Fruit fly (Drosophila melanogaster) whole organism, embryonic: ENCODE results near the gene Polr2F.
A peak's percentile ranks its signal among the peaks of the same experiment; 100 is the strongest.

ENCODE experiments used
- Atf-2 ChIP-seq: fragments of 200-800 bp; sonication (Bioruptor generic); optimal IDR thresholded peaks from 2 replicates; lab custom pipeline; 2016; ENCODE audit warnings: missing biosample characterization, missing genetic modification characterization
- B-H1 ChIP-seq: fragments of 200-800 bp; sonication (Bioruptor generic); IDR thresholded peaks from 3 replicates; pipeline ENCODE4 v1.3.6; 2022; ENCODE audit warnings: missing biosample characterization, missing genetic modification characterization
- Blimp-1 ChIP-seq: fragments of 200-800 bp; sonication (Bioruptor generic); optimal IDR thresholded peaks from 3 replicates; lab custom pipeline; 2018; ENCODE audit warnings: missing biosample characterization, missing genetic modification characterization, mild to moderate bottlenecking, moderate library complexity, missing genetic modification reagents
- CG10321 ChIP-seq: fragments of 200-800 bp; sonication (Bioruptor generic); IDR thresholded peaks from 2 replicates; pipeline ENCODE4 v1.3.6; 2022; ENCODE audit warnings: missing biosample characterization, missing genetic modification characterization
- CG10959 ChIP-seq: fragments of 200-800 bp; sonication (Bioruptor generic); IDR thresholded peaks from 2 replicates; pipeline ENCODE4 v1.3.6; 2022; ENCODE audit warnings: missing biosample characterization, missing genetic modification characterization
- CG16815 ChIP-seq: fragments of 200-800 bp; sonication (Bioruptor generic); optimal IDR thresholded peaks from 3 replicates; lab custom pipeline; 2017; ENCODE audit warnings: missing biosample characterization, mild to moderate bottlenecking, missing genetic modification characterization
- CG2199 ChIP-seq: fragments of 200-800 bp; sonication (Bioruptor generic); IDR thresholded peaks from 3 replicates; pipeline ENCODE4 v1.3.6; 2022; ENCODE audit warnings: missing biosample characterization, missing genetic modification characterization
- CG2889 ChIP-seq: fragments of 200-800 bp; sonication (Bioruptor generic); IDR thresholded peaks from 3 replicates; pipeline ENCODE4 v1.3.6; 2022; ENCODE audit warnings: missing biosample characterization, missing genetic modification characterization
- CG30431 ChIP-seq: fragments of 200-800 bp; sonication (Bioruptor generic); optimal IDR thresholded peaks from 2 replicates; lab custom pipeline; 2017; ENCODE audit warnings: missing biosample characterization, missing genetic modification characterization
- CG3281 ChIP-seq: fragments of 200-800 bp; sonication (Bioruptor generic); optimal IDR thresholded peaks from 3 replicates; lab custom pipeline; 2017; ENCODE audit warnings: missing biosample characterization, mild to moderate bottlenecking, missing genetic modification characterization
- CG6254 ChIP-seq: fragments of 200-800 bp; sonication (Bioruptor generic); optimal IDR thresholded peaks from 3 replicates; lab custom pipeline; 2017; ENCODE audit warnings: mild to moderate bottlenecking, missing biosample characterization, missing genetic modification reagents, missing genetic modification characterization
- CG6813 ChIP-seq: fragments of 200-800 bp; sonication (Bioruptor generic); optimal IDR thresholded peaks from 2 replicates; lab custom pipeline; 2017; ENCODE audit warnings: missing biosample characterization, missing genetic modification characterization, mild to moderate bottlenecking, moderate library complexity, missing genetic modification reagents
- CG7786 ChIP-seq: fragments of 200-800 bp; sonication (Bioruptor generic); optimal IDR thresholded peaks from 2 replicates; lab custom pipeline; 2016; ENCODE audit warnings: missing biosample characterization, missing genetic modification characterization
- CG7987 ChIP-seq: fragments of 200-800 bp; sonication (Bioruptor generic); optimal IDR thresholded peaks from 2 replicates; lab custom pipeline; 2018; ENCODE audit warnings: missing biosample characterization, mild to moderate bottlenecking, missing genetic modification characterization, moderate library complexity
- Dfd ChIP-seq, 2 experiments: fragments of >200 bp; optimal IDR thresholded peaks; 2 replicates each; lab custom pipeline; 2017; ENCODE audit warnings: missing biosample characterization in 2 of 2, missing genetic modification characterization in 2 of 2
- Doc2 ChIP-seq: fragments of 200-800 bp; sonication (Bioruptor generic); IDR thresholded peaks from 2 replicates; pipeline ENCODE4 v1.3.6; 2022; ENCODE audit warnings: missing biosample characterization, missing genetic modification characterization
- Dp ChIP-seq: fragments of 200-800 bp; sonication (Bioruptor generic); optimal IDR thresholded peaks from 2 replicates; lab custom pipeline; 2018; ENCODE audit warnings: missing biosample characterization, mild to moderate bottlenecking, missing genetic modification characterization, moderate library complexity
- Drgx ChIP-seq: fragments of 200-800 bp; sonication (Bioruptor generic); IDR thresholded peaks from 2 replicates; pipeline ENCODE4 v1.3.6; 2022; ENCODE audit warnings: missing biosample characterization, missing genetic modification characterization
- HLH54F ChIP-seq: fragments of 200-800 bp; sonication (Bioruptor generic); optimal IDR thresholded peaks from 3 replicates; lab custom pipeline; 2016; ENCODE audit warnings: missing biosample characterization, missing genetic modification characterization
- Hey ChIP-seq: fragments of 200-800 bp; sonication (Bioruptor generic); optimal IDR thresholded peaks from 3 replicates; lab custom pipeline; 2018; ENCODE audit warnings: missing biosample characterization, mild to moderate bottlenecking, missing genetic modification characterization
- Hr3 ChIP-seq: fragments of 200-800 bp; sonication (Bioruptor generic); optimal IDR thresholded peaks from 3 replicates; lab custom pipeline; 2016; ENCODE audit warnings: missing biosample characterization, missing genetic modification characterization
- Hr39 ChIP-seq: fragments of >200 bp; optimal IDR thresholded peaks from 2 replicates; lab custom pipeline; 2017
- Mad ChIP-seq: fragments of 200-800 bp; sonication (Bioruptor generic); optimal IDR thresholded peaks from 2 replicates; lab custom pipeline; 2016; ENCODE audit warnings: missing biosample characterization, missing genetic modification characterization
- Nf-YA ChIP-seq: fragments of 200-800 bp; sonication (Bioruptor generic); IDR thresholded peaks from 2 replicates; pipeline ENCODE4 v1.3.6; 2022; ENCODE audit warnings: missing biosample characterization, missing genetic modification characterization
- Poxn ChIP-seq: fragments of 200-800 bp; sonication (Bioruptor generic); IDR thresholded peaks from 2 replicates; pipeline ENCODE4 v1.3.6; 2022; ENCODE audit warnings: missing biosample characterization, missing genetic modification characterization
- Ptx1 ChIP-seq: fragments of 200-800 bp; sonication (Bioruptor generic); IDR thresholded peaks from 2 replicates; pipeline ENCODE4 v1.3.6; 2022; ENCODE audit warnings: missing biosample characterization, missing genetic modification characterization
- Rx ChIP-seq: fragments of 200-800 bp; sonication (Bioruptor generic); IDR thresholded peaks from 2 replicates; pipeline ENCODE4 v1.3.6; 2022; ENCODE audit warnings: missing biosample characterization, missing genetic modification characterization
- Ssrp ChIP-seq: fragments of 200-800 bp; sonication (Bioruptor generic); optimal IDR thresholded peaks from 2 replicates; lab custom pipeline; 2018; ENCODE audit warnings: missing biosample characterization, mild to moderate bottlenecking, missing genetic modification characterization, moderate library complexity
- TFAM ChIP-seq: fragments of 200-800 bp; sonication (Bioruptor generic); optimal IDR thresholded peaks from 2 replicates; lab custom pipeline; 2017; ENCODE audit warnings: missing biosample characterization, missing genetic modification characterization, inconsistent platforms
- Taf1 ChIP-seq: fragments of 200-800 bp; sonication (Bioruptor generic); IDR thresholded peaks from 2 replicates; pipeline ENCODE4 v1.3.6; 2022; ENCODE audit warnings: missing biosample characterization, missing genetic modification characterization
- Tbp ChIP-seq: fragments of >200 bp; optimal IDR thresholded peaks from 2 replicates; lab custom pipeline; 2018; ENCODE audit warnings: missing biosample characterization, missing genetic modification characterization
- ato ChIP-seq: fragments of 200-800 bp; sonication (Bioruptor generic); IDR thresholded peaks from 2 replicates; pipeline ENCODE4 v1.3.6; 2022; ENCODE audit warnings: missing biosample characterization, missing genetic modification characterization; ENCODE audit not compliant: partially characterized antibody
- bbx ChIP-seq: fragments of 200-800 bp; sonication (Bioruptor generic); IDR thresholded peaks from 2 replicates; pipeline ENCODE4 v1.3.6; 2022; ENCODE audit warnings: missing biosample characterization, missing genetic modification characterization; ENCODE audit not compliant: partially characterized antibody
- cato ChIP-seq: fragments of 200-800 bp; sonication (Bioruptor generic); optimal IDR thresholded peaks from 2 replicates; lab custom pipeline; 2016; ENCODE audit warnings: missing biosample characterization, missing genetic modification characterization, borderline replicate concordance
- chif ChIP-seq, 2 experiments: fragments of 200-800 bp; sonication (Bioruptor generic); optimal IDR thresholded peaks; 3 replicates each; lab custom pipeline; 2016; ENCODE audit warnings: missing biosample characterization in 2 of 2, missing genetic modification characterization in 2 of 2
- en ChIP-seq: fragments of 200-800 bp; sonication (Bioruptor generic); optimal IDR thresholded peaks from 2 replicates; lab custom pipeline; 2016; ENCODE audit warnings: missing biosample characterization, missing genetic modification characterization
- fd96Cb ChIP-seq: fragments of 200-800 bp; sonication (Bioruptor generic); optimal IDR thresholded peaks from 2 replicates; lab custom pipeline; 2018; ENCODE audit warnings: missing biosample characterization, mild to moderate bottlenecking, missing genetic modification characterization, moderate library complexity
- ftz-f1 ChIP-seq: fragments of 200-800 bp; sonication (Bioruptor generic); optimal IDR thresholded peaks from 2 replicates; lab custom pipeline; 2016; ENCODE audit warnings: missing biosample characterization, missing genetic modification characterization
- fu2 ChIP-seq: fragments of 200-800 bp; sonication (Bioruptor generic); optimal IDR thresholded peaks from 2 replicates; lab custom pipeline; 2016; ENCODE audit warnings: missing biosample characterization, missing genetic modification characterization
- gfzf ChIP-seq: fragments of 200-800 bp; sonication (Bioruptor generic); optimal IDR thresholded peaks from 2 replicates; lab custom pipeline; 2016; ENCODE audit warnings: missing biosample characterization, mild to moderate bottlenecking, missing genetic modification characterization, moderate library complexity
- grau ChIP-seq: fragments of 200-800 bp; optimal IDR thresholded peaks from 3 replicates; lab custom pipeline; 2019; ENCODE audit warnings: missing biosample characterization, mild to moderate bottlenecking, missing genetic modification characterization, moderate library complexity
- grn ChIP-seq: fragments of 200-800 bp; sonication (Bioruptor generic); optimal IDR thresholded peaks from 3 replicates; lab custom pipeline; 2017; ENCODE audit warnings: missing biosample characterization, missing genetic modification characterization
- h ChIP-seq: fragments of >200 bp; optimal IDR thresholded peaks from 2 replicates; lab custom pipeline; 2017
- inv ChIP-seq: fragments of 200-800 bp; sonication (Bioruptor generic); IDR thresholded peaks from 2 replicates; pipeline ENCODE4 v1.3.6; 2022; ENCODE audit warnings: missing biosample characterization, missing genetic modification characterization; ENCODE audit not compliant: partially characterized antibody
- kah ChIP-seq: fragments of 200-800 bp; sonication (Bioruptor generic); optimal IDR thresholded peaks from 2 replicates; lab custom pipeline; 2018; ENCODE audit warnings: missing biosample characterization, mild to moderate bottlenecking, missing genetic modification characterization
- pho ChIP-seq: fragments of 200-800 bp; sonication (Bioruptor generic); optimal IDR thresholded peaks from 2 replicates; lab custom pipeline; 2016; ENCODE audit warnings: missing biosample characterization, missing genetic modification characterization
- row ChIP-seq: fragments of 200-800 bp; sonication (Bioruptor generic); IDR thresholded peaks from 3 replicates; pipeline ENCODE4 v1.3.6; 2022; ENCODE audit warnings: missing biosample characterization, missing genetic modification characterization
- trem ChIP-seq: fragments of 200-800 bp; optimal IDR thresholded peaks from 3 replicates; lab custom pipeline; 2019; ENCODE audit warnings: missing biosample characterization, mild to moderate bottlenecking, missing genetic modification characterization, moderate library complexity
- unpg ChIP-seq: fragments of 200-800 bp; sonication (Bioruptor generic); optimal IDR thresholded peaks from 3 replicates; lab custom pipeline; 2018; ENCODE audit warnings: missing biosample characterization, mild to moderate bottlenecking, missing genetic modification characterization, moderate library complexity
- wdn ChIP-seq: fragments of 200-800 bp; sonication (Bioruptor generic); IDR thresholded peaks from 2 replicates; pipeline ENCODE4 v1.3.6; 2022; ENCODE audit warnings: missing biosample characterization, missing genetic modification characterization
- zfh2 ChIP-seq: fragments of 200-800 bp; sonication (Bioruptor generic); optimal IDR thresholded peaks from 2 replicates; lab custom pipeline; 2016; ENCODE audit warnings: missing biosample characterization, missing genetic modification characterization

Polr2F gene

DNA sequence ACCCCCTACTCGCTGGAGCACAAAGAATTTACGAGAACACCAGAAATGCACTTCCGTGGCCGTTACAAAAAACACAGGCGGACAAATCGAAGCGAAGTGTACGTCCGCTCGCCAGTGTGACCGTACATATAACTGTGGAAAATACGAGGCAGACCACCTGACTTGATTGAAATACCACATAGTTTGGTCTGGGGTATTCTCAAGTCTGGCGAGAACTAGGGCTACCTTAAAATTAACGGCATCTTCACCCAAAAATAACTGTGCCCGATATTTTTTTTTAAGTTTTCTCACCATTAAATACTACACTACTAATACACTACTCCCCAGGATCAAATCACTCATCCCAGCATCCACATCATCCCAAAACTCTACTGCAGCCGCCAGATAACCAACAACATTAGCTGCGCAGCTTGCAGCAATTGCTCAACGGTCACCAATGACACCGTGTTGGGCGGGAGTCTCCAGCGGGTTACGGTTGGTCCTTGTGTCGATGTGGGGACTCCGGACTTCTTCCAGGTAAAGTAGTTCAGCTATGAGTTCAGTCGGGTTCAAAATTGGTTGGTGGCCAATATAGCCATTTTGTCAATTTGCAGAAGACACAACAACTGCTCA is 3.3 kb upstream of the Polr2F start, which contains the start of gene Cerk (continued):
- TF ChIP-seq fu2 (no peak), chif (GFP tag; optimal IDR thresholded peaks at IDR 0.05; lab: Kevin White, UChicago) (peak in 1 of 2 experiments; percentile 30), CG7987 (GFP tag; lab: Kevin White, UChicago) (peak; percentile 55), gfzf (peak; percentile 95), fd96Cb (tag; lab: Kevin White, UChicago) (no peak), grau (tag; lab: Kevin White, UChicago) (peak; percentile 31), trem (tag; lab: Kevin White, UChicago) (peak; percentile 20), h (no peak), CG6254 (GFP tag; lab: Kevin White, UChicago) (no peak), Rx (GFP tag; lab: Robert Waterston, UW) (no peak), wdn (GFP tag; lab: Robert Waterston, UW) (no peak), CG2889 (no peak), Hey (no peak), ato (GFP tag; lab: Robert Waterston, UW) (0 out of 2 replicates have a peak, but pooled peaks have one; percentile 28), CG6813 (GFP tag; lab: Kevin White, UChicago) (no peak), zfh2 (GFP tag; lab: Kevin White, UChicago) (peak; percentile 36), Hr39 (no peak), TFAM (GFP tag; lab: Kevin White, UChicago) (no peak), Mad (GFP tag; lab: Kevin White, UChicago) (no peak), Hr3 (GFP tag; lab: Kevin White, UChicago) (peak; percentile 19), CG30431 (GFP tag; lab: Kevin White, UChicago) (no peak), pho (GFP tag; lab: Kevin White, UChicago) (no peak), ftz-f1 (GFP tag; lab: Kevin White, UChicago) (no peak), grn (GFP tag; lab: Kevin White, UChicago) (no peak), B-H1 (GFP tag; lab: Robert Waterston, UW) (no peak; the same call in 2 of the 3 replicates), CG3281 (GFP tag; lab: Kevin White, UChicago) (no peak), Doc2 (GFP tag; lab: Robert Waterston, UW) (no peak), HLH54F (GFP tag; lab: Kevin White, UChicago) (peak; percentile 28), Dfd (GFP tag; optimal IDR thresholded peaks at IDR 0.05; lab: Kevin White, UChicago) (no peak), Poxn (no peak), Atf-2 (GFP tag; lab: Kevin White, UChicago) (peak; percentile 24), CG2199 (GFP tag; lab: Robert Waterston, UW) (0 out of 3 replicates have a peak, but pooled peaks have one; percentile 25), unpg (peak; percentile 23), Dp (GFP tag; lab: Kevin White, UChicago) (peak; percentile 46), Ssrp (tag; lab: Kevin White, UChicago) (no peak), kah (GFP tag; lab: Kevin White, UChicago) (peak; percentile 55), Ptx1 (peak; percentile 32; the same call in 1 of the 2 replicates), en (GFP tag; lab: Kevin White, UChicago) (no peak), Drgx (GFP tag; lab: Robert Waterston, UW) (no peak; the same call in 1 of the 2 replicates), cato (GFP tag; lab: Kevin White, UChicago) (no peak), Tbp (no peak), row (GFP tag; lab: Robert Waterston, UW) (peak; percentile 87), Blimp-1 (GFP tag; lab: Kevin White, UChicago) (no peak), CG10321 (no peak), CG10959 (GFP tag; lab: Robert Waterston, UW) (no peak), inv (peak; percentile 42; the same call in 1 of the 2 replicates), bbx (GFP tag; lab: Robert Waterston, UW) (peak; percentile 57), CG16815 (no peak), Nf-YA (GFP tag; lab: Robert Waterston, UW) (no peak), Taf1 (no peak; the same call in 1 of the 2 replicates), CG7786 (GFP tag; lab: Kevin White, UChicago) (peak; percentile 20)
